Worm (Caenorhabditis elegans) whole organism, late embryonic: ENCODE measurements around the gene K05F1.8.

ENCODE experiments used
- Y22D7AL.16 ChIP-seq: sonication (generic microtip); optimal IDR thresholded peaks from 2 replicates; lab custom pipeline; 2016; ENCODE audit warnings: missing genetic modification characterization, missing compliant biosample characterization
- ama-1 ChIP-seq: fragments of 150-350 bp; optimal IDR thresholded peaks from 2 replicates; lab custom pipeline; 2014
- ceh-18 ChIP-seq: sonication (generic microtip); optimal IDR thresholded peaks from 2 replicates; lab custom pipeline; 2016; ENCODE audit warnings: missing genetic modification characterization, missing compliant biosample characterization
- ceh-45 ChIP-seq: fragments of 200-800 bp; sonication (Bioruptor generic); IDR thresholded peaks from 2 replicates; pipeline ENCODE4 v1.3.6; 2022; ENCODE audit warnings: missing genetic modification reagents, missing genetic modification characterization, missing compliant biosample characterization
- dmd-4 ChIP-seq: sonication (generic microtip); optimal IDR thresholded peaks from 2 replicates; lab custom pipeline; 2016; ENCODE audit warnings: borderline replicate concordance, missing genetic modification characterization, missing compliant biosample characterization
- fkh-10 ChIP-seq: fragments of 150-350 bp; optimal IDR thresholded peaks from 2 replicates; lab custom pipeline; 2014; ENCODE audit warnings: missing biosample characterization, missing genetic modification reagents, missing genetic modification characterization
- nhr-232 ChIP-seq: sonication (generic microtip); optimal IDR thresholded peaks from 2 replicates; lab custom pipeline; 2016; ENCODE audit warnings: missing genetic modification characterization, missing compliant biosample characterization
- tbx-2 ChIP-seq: sonication (generic microtip); optimal IDR thresholded peaks from 2 replicates; lab custom pipeline; 2016; ENCODE audit warnings: missing genetic modification characterization, missing compliant biosample characterization
- unc-86 ChIP-seq: sonication (generic microtip); optimal IDR thresholded peaks from 2 replicates; lab custom pipeline; 2016; ENCODE audit warnings: missing genetic modification characterization, missing compliant biosample characterization
- zip-5 ChIP-seq: sonication (generic microtip); optimal IDR thresholded peaks from 2 replicates; lab custom pipeline; 2016; ENCODE audit warnings: missing genetic modification characterization, missing compliant biosample characterization

ce11 chrII:5836153-5836719 lies 36.8 kb upstream of the K05F1.8 start, which contains the start of gene fzo-1:
- TF ChIP-seq unc-86 (tag; lab: Kevin White, UChicago) (peak; percentile 15), nhr-232 (tag; lab: Kevin White, UChicago) (no peak), ceh-18 (tag; lab: Kevin White, UChicago) (peak; percentile 28), zip-5 (tag; lab: Kevin White, UChicago) (peak; percentile 96), tbx-2 (peak; percentile 95), ama-1 (no peak), fkh-10 (no peak), dmd-4 (tag; lab: Kevin White, UChicago) (peak; percentile 36), ceh-45 (no peak), Y22D7AL.16 (tag; lab: Kevin White, UChicago) (no peak)
